Worm (Caenorhabditis elegans): ENCODE results near the gene sap-140.

ce11 chrIII:7490061-7490460, 9.5 kb upstream of the sap-140 start:
- no peak for TF ChIP-seq dao-5 (tag; optimal IDR thresholded peaks at IDR 0.05)
- TF ChIP-seq W03F9.2 (tag; optimal IDR thresholded peaks at IDR 0.05), result no peak
